Worm (Caenorhabditis elegans): Measurements from ENCODE around the gene F29B9.1.

DNA sequence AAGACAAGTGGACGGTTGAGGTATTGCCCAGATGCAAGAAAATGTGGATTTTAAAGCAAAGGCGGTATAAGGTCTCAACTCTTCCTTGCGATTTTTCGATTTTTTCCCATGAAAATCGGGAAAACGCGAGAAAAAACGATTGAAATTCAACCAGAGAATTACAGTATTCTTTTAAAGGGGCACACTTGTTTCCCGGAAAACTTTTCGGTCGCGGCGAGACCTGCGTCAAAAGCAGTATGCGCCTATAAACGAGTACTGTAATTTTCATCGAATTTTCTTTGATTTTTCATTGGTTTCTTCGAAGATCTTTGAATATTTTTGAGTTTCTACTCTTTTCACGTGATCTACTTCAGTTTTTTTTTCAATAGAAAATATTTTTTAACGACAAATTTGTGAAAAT lies 11.5 kb upstream of the F29B9.1 start:
- TF ChIP-seq tbx-2 (tag; optimal IDR thresholded peaks at IDR 0.05) (no peak), nhr-11 (tag; optimal IDR thresholded peaks at IDR 0.05) (no peak), pha-4 (tag; optimal IDR thresholded peaks at IDR 0.05) (no peak), sox-2 (GFP tag; IDR thresholded peaks at IDR 0.05) (no peak), pqm-1 (tag; optimal IDR thresholded peaks at IDR 0.05) (no peak), pag-3 (tag; optimal IDR thresholded peaks at IDR 0.05; ENCODE audit: borderline replicate concordance) (no peak), ama-1 (optimal IDR thresholded peaks at IDR 0.05) (no peak), sdc-2 (tag; optimal IDR thresholded peaks at IDR 0.05) (no peak)
